Fruit fly (Drosophila melanogaster) whole organism, pupa: ENCODE measurements around the gene CG12728.
A peak's percentile ranks its signal among the peaks of the same experiment; 100 is the strongest.

ENCODE experiments used
- CG10348 ChIP-seq: fragments of 200-800 bp; sonication (Bioruptor generic); IDR thresholded peaks from 2 replicates; pipeline ENCODE4 v1.3.6; 2022; ENCODE audit warnings: missing biosample characterization, missing genetic modification characterization
- CG13204 ChIP-seq: fragments of 200-800 bp; sonication (Bioruptor generic); optimal IDR thresholded peaks from 2 replicates; lab custom pipeline; 2018; ENCODE audit warnings: missing biosample characterization, mild to moderate bottlenecking, missing genetic modification characterization, moderate library complexity
- CG14655 ChIP-seq: fragments of 200-800 bp; sonication (Bioruptor generic); optimal IDR thresholded peaks from 3 replicates; lab custom pipeline; 2017; ENCODE audit warnings: mild to moderate bottlenecking, missing biosample characterization, missing genetic modification reagents, missing genetic modification characterization
- CG17806 ChIP-seq: fragments of 200-800 bp; sonication (Bioruptor generic); optimal IDR thresholded peaks from 2 replicates; lab custom pipeline; 2018; ENCODE audit warnings: missing biosample characterization, mild to moderate bottlenecking, missing genetic modification characterization, moderate library complexity
- CG34367 ChIP-seq: fragments of 200-800 bp; sonication (Bioruptor generic); optimal IDR thresholded peaks from 2 replicates; lab custom pipeline; 2018; ENCODE audit warnings: missing biosample characterization, mild to moderate bottlenecking, missing genetic modification characterization
- CG4496 ChIP-seq: fragments of 200-800 bp; sonication (Bioruptor generic); IDR thresholded peaks from 3 replicates; pipeline ENCODE4 v1.3.6; 2022; ENCODE audit warnings: missing biosample characterization, missing genetic modification characterization
- CG8159 ChIP-seq: fragments of 200-800 bp; sonication (Bioruptor generic); optimal IDR thresholded peaks from 3 replicates; lab custom pipeline; 2018; ENCODE audit warnings: missing biosample characterization, mild to moderate bottlenecking, missing genetic modification characterization, moderate library complexity
- CG8301 ChIP-seq: fragments of 200-800 bp; sonication (Bioruptor generic); optimal IDR thresholded peaks from 2 replicates; lab custom pipeline; 2018; ENCODE audit warnings: missing biosample characterization, mild to moderate bottlenecking, missing genetic modification characterization
- CG9948 ChIP-seq: fragments of 200-800 bp; sonication (Bioruptor generic); optimal IDR thresholded peaks from 2 replicates; lab custom pipeline; 2018; ENCODE audit warnings: missing biosample characterization, mild to moderate bottlenecking, missing genetic modification characterization, moderate library complexity
- D1 ChIP-seq: fragments of 200-800 bp; sonication (Bioruptor generic); optimal IDR thresholded peaks from 2 replicates; lab custom pipeline; 2018; ENCODE audit warnings: missing biosample characterization, mild to moderate bottlenecking, missing genetic modification characterization, moderate library complexity
- EcR ChIP-seq: fragments of 200-800 bp; sonication (Bioruptor generic); optimal IDR thresholded peaks from 3 replicates; lab custom pipeline; 2019; ENCODE audit warnings: missing biosample characterization, missing genetic modification characterization, mild to moderate bottlenecking, moderate library complexity, missing genetic modification reagents
- fd96Ca ChIP-seq: fragments of 200-800 bp; sonication (Bioruptor generic); IDR thresholded peaks from 3 replicates; pipeline ENCODE4 v1.3.6; 2022; ENCODE audit warnings: missing biosample characterization, missing genetic modification characterization
- gl ChIP-seq: fragments of 200-800 bp; sonication (Bioruptor generic); optimal IDR thresholded peaks from 2 replicates; lab custom pipeline; 2018; ENCODE audit warnings: missing biosample characterization, mild to moderate bottlenecking, missing genetic modification characterization

DNA sequence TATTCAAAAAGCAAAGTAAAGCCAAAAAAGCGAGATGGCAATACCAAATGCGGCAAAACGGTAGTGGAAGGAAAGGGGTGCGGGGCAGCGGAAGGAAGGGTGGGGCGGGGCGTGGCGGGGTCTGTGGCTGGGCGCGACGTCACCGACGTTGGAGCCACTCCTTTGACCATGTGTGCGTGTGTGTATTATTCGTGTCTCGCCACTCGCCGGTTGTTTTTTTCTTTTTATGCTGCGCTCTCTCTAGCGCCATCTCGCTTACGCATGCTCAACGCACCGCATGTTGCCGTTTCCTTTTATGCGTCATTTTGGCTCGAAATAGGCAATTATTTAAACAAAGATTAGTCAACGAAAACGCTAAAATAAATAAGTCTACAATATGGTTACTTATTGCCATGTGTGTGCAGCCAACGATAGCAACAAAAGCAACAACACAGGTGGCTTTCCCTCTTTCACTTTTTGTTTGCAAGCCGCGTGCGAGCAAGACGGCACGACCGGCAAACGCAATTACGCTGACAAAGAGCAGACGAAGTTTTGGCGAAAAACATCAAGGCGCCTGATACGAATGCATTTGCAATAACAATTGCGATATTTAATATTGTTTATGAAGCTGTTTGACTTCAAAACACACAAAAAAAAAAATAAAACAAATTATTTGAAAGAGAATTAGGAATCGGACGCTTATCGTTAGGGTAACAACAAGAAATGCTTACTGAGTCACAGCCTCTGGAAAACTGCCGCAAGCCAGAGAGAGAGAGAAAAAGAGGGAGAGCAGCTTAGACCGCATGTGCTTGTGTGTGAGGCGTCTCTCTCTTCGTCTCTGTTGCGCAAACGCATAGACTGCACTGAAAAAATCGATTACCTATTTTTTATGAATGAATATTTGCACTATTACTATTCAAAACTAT lies 42.9 kb upstream of the CG12728 start:
- TF ChIP-seq CG17806 (no peak), CG8301 (tag; lab: Kevin White, UChicago) (no peak), fd96Ca (GFP tag; lab: Robert Waterston, UW) (peak; percentile 58; the same call in 1 of the 3 replicates), gl (peak; percentile 30), D1 (tag; lab: Kevin White, UChicago) (no peak), EcR (GFP tag; lab: Kevin White, UChicago) (peak; percentile 30), CG14655 (GFP tag; lab: Kevin White, UChicago) (peak; percentile 35), CG9948 (tag; lab: Kevin White, UChicago) (no peak), CG8159 (tag; lab: Kevin White, UChicago) (no peak), CG4496 (GFP tag; lab: Robert Waterston, UW) (peak; percentile 74), CG34367 (tag; lab: Kevin White, UChicago) (no peak), CG10348 (no peak), CG13204 (GFP tag; lab: Kevin White, UChicago) (peak; percentile 81)
